Worm (Caenorhabditis elegans) whole organism, late embryonic: ENCODE data around the gene clc-8.

Experiments used
- ceh-22 ChIP-seq: sonication (generic microtip); optimal IDR thresholded peaks from 2 replicates; lab custom pipeline; 2017; ENCODE audit warnings: missing biosample characterization, missing genetic modification characterization
- fkh-10 ChIP-seq: fragments of 150-350 bp; optimal IDR thresholded peaks from 2 replicates; lab custom pipeline; 2014; ENCODE audit warnings: missing biosample characterization, missing genetic modification reagents, missing genetic modification characterization
- nhr-11 ChIP-seq: fragments of 150-350 bp; optimal IDR thresholded peaks from 2 replicates; lab custom pipeline; 2014; ENCODE audit warnings: missing biosample characterization, missing genetic modification characterization
- odd-2 ChIP-seq: sonication (generic microtip); optimal IDR thresholded peaks from 2 replicates; lab custom pipeline; 2017; ENCODE audit warnings: antibody characterized with exemption, mild to moderate bottlenecking, missing genetic modification characterization, missing compliant biosample characterization
- sox-2 ChIP-seq: fragments of 200-800 bp; sonication (Bioruptor generic); IDR thresholded peaks from 2 replicates; pipeline ENCODE4 v1.3.6; 2022; ENCODE audit warnings: missing genetic modification reagents, missing genetic modification characterization, missing compliant biosample characterization
- sox-4 ChIP-seq: sonication (generic microtip); optimal IDR thresholded peaks from 2 replicates; lab custom pipeline; 2017; ENCODE audit warnings: mild to moderate bottlenecking, missing genetic modification characterization, inconsistent platforms, missing compliant biosample characterization

ce11 chrIV:14408569-14408968 is 14.6 kb downstream of the clc-8 start:
- TF ChIP-seq nhr-11: no peak
- no peak for TF ChIP-seq ceh-22 (tag; lab: Kevin White, UChicago)
- no peak for TF ChIP-seq fkh-10 (GFP tag; lab: Kevin White, UChicago)
- no peak for TF ChIP-seq sox-4 (tag; lab: Kevin White, UChicago)
- TF ChIP-seq sox-2: no peak
- TF ChIP-seq odd-2 (tag; lab: Kevin White, UChicago): no peak
